Fruit fly (Drosophila melanogaster) whole organism, embryonic: Measurements from ENCODE around the gene crq.

ENCODE experiments used
- Antp ChIP-seq: fragments of 200-800 bp; sonication (Bioruptor generic); optimal IDR thresholded peaks from 3 replicates; lab custom pipeline; 2016; ENCODE audit warnings: missing biosample characterization, missing genetic modification characterization
- BtbVII ChIP-seq: fragments of 200-800 bp; sonication (Bioruptor generic); optimal IDR thresholded peaks from 3 replicates; lab custom pipeline; 2017; ENCODE audit warnings: missing biosample characterization, mild to moderate bottlenecking, missing genetic modification characterization
- CG10267 ChIP-seq: fragments of 200-800 bp; sonication (Bioruptor generic); optimal IDR thresholded peaks from 2 replicates; lab custom pipeline; 2018; ENCODE audit warnings: missing biosample characterization, mild to moderate bottlenecking, missing genetic modification characterization, moderate library complexity
- CG10274 ChIP-seq: fragments of 200-800 bp; sonication (Bioruptor generic); optimal IDR thresholded peaks from 3 replicates; lab custom pipeline; 2017; ENCODE audit warnings: missing biosample characterization, mild to moderate bottlenecking, missing genetic modification characterization
- CG12942 ChIP-seq: fragments of 200-800 bp; sonication (Bioruptor generic); optimal IDR thresholded peaks from 3 replicates; lab custom pipeline; 2016; ENCODE audit warnings: missing biosample characterization, missing genetic modification characterization
- CG14710 ChIP-seq: fragments of 200-800 bp; sonication (Bioruptor generic); optimal IDR thresholded peaks from 3 replicates; lab custom pipeline; 2019; ENCODE audit warnings: missing biosample characterization, mild to moderate bottlenecking, missing genetic modification characterization, moderate library complexity
- CG15514 ChIP-seq: fragments of 200-800 bp; sonication (Bioruptor generic); optimal IDR thresholded peaks from 3 replicates; lab custom pipeline; 2017; ENCODE audit warnings: missing biosample characterization, missing genetic modification characterization, mild to moderate bottlenecking, moderate library complexity, missing genetic modification reagents
- CG17385 ChIP-seq: fragments of 200-800 bp; sonication (Bioruptor generic); optimal IDR thresholded peaks from 3 replicates; lab custom pipeline; 2018; ENCODE audit warnings: missing biosample characterization, mild to moderate bottlenecking, missing genetic modification characterization
- CG31388 ChIP-seq: fragments of 200-800 bp; sonication (Bioruptor generic); optimal IDR thresholded peaks from 2 replicates; lab custom pipeline; 2016; ENCODE audit warnings: missing biosample characterization, missing genetic modification characterization
- CG4424 ChIP-seq: fragments of 200-800 bp; sonication (Bioruptor generic); optimal IDR thresholded peaks from 3 replicates; lab custom pipeline; 2016; ENCODE audit warnings: missing biosample characterization, missing genetic modification characterization
- CG4730 ChIP-seq: fragments of 200-800 bp; sonication (Bioruptor generic); IDR thresholded peaks from 2 replicates; pipeline ENCODE4 v1.3.6; 2022; ENCODE audit warnings: missing biosample characterization, missing genetic modification characterization
- CG6854 ChIP-seq: fragments of 200-800 bp; sonication (Bioruptor generic); optimal IDR thresholded peaks from 3 replicates; lab custom pipeline; 2017; ENCODE audit warnings: missing biosample characterization, mild to moderate bottlenecking, missing genetic modification characterization
- CG7786 ChIP-seq: fragments of 200-800 bp; sonication (Bioruptor generic); optimal IDR thresholded peaks from 2 replicates; lab custom pipeline; 2016; ENCODE audit warnings: missing biosample characterization, missing genetic modification characterization
- CG8944 ChIP-seq: fragments of 200-800 bp; sonication (Bioruptor generic); optimal IDR thresholded peaks from 3 replicates; lab custom pipeline; 2016; ENCODE audit warnings: missing biosample characterization, missing genetic modification characterization
- CG9437 ChIP-seq: fragments of 200-800 bp; sonication (Bioruptor generic); optimal IDR thresholded peaks from 2 replicates; lab custom pipeline; 2018; ENCODE audit warnings: missing biosample characterization, mild to moderate bottlenecking, missing genetic modification characterization
- CG9727 ChIP-seq: fragments of 200-800 bp; sonication (Bioruptor generic); optimal IDR thresholded peaks from 3 replicates; lab custom pipeline; 2017; ENCODE audit warnings: missing biosample characterization, mild to moderate bottlenecking, missing genetic modification characterization
- Camta ChIP-seq: fragments of 200-800 bp; sonication (Bioruptor generic); optimal IDR thresholded peaks from 2 replicates; lab custom pipeline; 2016; ENCODE audit warnings: missing biosample characterization, missing genetic modification characterization
- Chrac-16 ChIP-seq: fragments of 200-800 bp; sonication (Bioruptor generic); optimal IDR thresholded peaks from 3 replicates; lab custom pipeline; 2016; ENCODE audit warnings: missing biosample characterization, missing genetic modification characterization
- CoRest ChIP-seq: fragments of 200-800 bp; sonication (Bioruptor generic); optimal IDR thresholded peaks from 3 replicates; lab custom pipeline; 2018; ENCODE audit warnings: missing biosample characterization, mild to moderate bottlenecking, missing genetic modification characterization, moderate library complexity
- CrebB ChIP-seq: fragments of 200-800 bp; sonication (Bioruptor generic); optimal IDR thresholded peaks from 3 replicates; lab custom pipeline; 2018; ENCODE audit warnings: missing biosample characterization, mild to moderate bottlenecking, missing genetic modification characterization
- D19B ChIP-seq: fragments of 200-800 bp; sonication (Bioruptor generic); optimal IDR thresholded peaks from 2 replicates; lab custom pipeline; 2017; ENCODE audit warnings: missing biosample characterization, mild to moderate bottlenecking, missing genetic modification characterization
- Dbx ChIP-seq: fragments of 200-800 bp; sonication (Bioruptor generic); IDR thresholded peaks from 3 replicates; pipeline ENCODE4 v1.3.6; 2022; ENCODE audit warnings: missing biosample characterization, missing genetic modification characterization
- Dek ChIP-seq: fragments of 200-800 bp; sonication (Bioruptor generic); optimal IDR thresholded peaks from 3 replicates; lab custom pipeline; 2019; ENCODE audit warnings: missing biosample characterization, mild to moderate bottlenecking, missing genetic modification characterization, moderate library complexity
- Eip74EF ChIP-seq, 2 experiments: fragments of 200-800 bp in 1 of 2; fragments of >200 bp in 1 of 2; sonication (Bioruptor generic) in 1 of 2; optimal IDR thresholded peaks; 2 replicates each; lab custom pipeline; 2017 to 2019; ENCODE audit warnings: missing biosample characterization in 2 of 2, missing genetic modification characterization in 2 of 2, mild to moderate bottlenecking in 1 of 2, moderate library complexity in 1 of 2
- MTF-1 ChIP-seq: fragments of 200-800 bp; sonication (Bioruptor generic); optimal IDR thresholded peaks from 2 replicates; lab custom pipeline; 2018; ENCODE audit warnings: missing biosample characterization, mild to moderate bottlenecking, missing genetic modification characterization, borderline replicate concordance
- Mad ChIP-seq: fragments of 200-800 bp; sonication (Bioruptor generic); optimal IDR thresholded peaks from 2 replicates; lab custom pipeline; 2016; ENCODE audit warnings: missing biosample characterization, missing genetic modification characterization
- Neu2 ChIP-seq: fragments of 200-800 bp; sonication (Bioruptor generic); optimal IDR thresholded peaks from 3 replicates; lab custom pipeline; 2016; ENCODE audit warnings: missing biosample characterization, missing genetic modification characterization, borderline replicate concordance
- Nf-YC ChIP-seq: fragments of 200-800 bp; optimal IDR thresholded peaks from 3 replicates; lab custom pipeline; 2019; ENCODE audit warnings: missing biosample characterization, mild to moderate bottlenecking, missing genetic modification characterization, moderate library complexity
- NfI ChIP-seq: fragments of 200-800 bp; sonication (Bioruptor generic); optimal IDR thresholded peaks from 3 replicates; lab custom pipeline; 2018; ENCODE audit warnings: missing biosample characterization, mild to moderate bottlenecking, missing genetic modification characterization, moderate library complexity
- Pdp1 ChIP-seq, 2 experiments: fragments of 200-800 bp; sonication (Bioruptor generic); optimal IDR thresholded peaks; 3 replicates each; lab custom pipeline; 2016; ENCODE audit warnings: missing biosample characterization in 2 of 2, missing genetic modification characterization in 2 of 2, mild to moderate bottlenecking in 1 of 2, moderate library complexity in 1 of 2
- Sin3A ChIP-seq: fragments of >200 bp; optimal IDR thresholded peaks from 2 replicates; lab custom pipeline; 2018
- Ssrp ChIP-seq: fragments of 200-800 bp; sonication (Bioruptor generic); optimal IDR thresholded peaks from 2 replicates; lab custom pipeline; 2018; ENCODE audit warnings: missing biosample characterization, mild to moderate bottlenecking, missing genetic modification characterization, moderate library complexity
- Usf ChIP-seq: fragments of 200-800 bp; sonication (Bioruptor generic); optimal IDR thresholded peaks from 2 replicates; lab custom pipeline; 2017; ENCODE audit warnings: missing genotype, missing biosample characterization, missing genetic modification characterization
- al ChIP-seq: fragments of 200-800 bp; sonication (Bioruptor generic); IDR thresholded peaks from 2 replicates; pipeline ENCODE4 v1.3.6; 2022; ENCODE audit warnings: missing biosample characterization, missing genetic modification characterization
- cato ChIP-seq: fragments of 200-800 bp; sonication (Bioruptor generic); optimal IDR thresholded peaks from 2 replicates; lab custom pipeline; 2016; ENCODE audit warnings: missing biosample characterization, missing genetic modification characterization, borderline replicate concordance
- caup ChIP-seq: fragments of 200-800 bp; sonication (Bioruptor generic); optimal IDR thresholded peaks from 3 replicates; lab custom pipeline; 2017; ENCODE audit warnings: missing biosample characterization, mild to moderate bottlenecking, missing genetic modification characterization, moderate library complexity; ENCODE audit not compliant: severe bottlenecking
- crp ChIP-seq, 2 experiments: fragments of 200-800 bp; sonication (Bioruptor generic); optimal IDR thresholded peaks; 2 replicates in 1 of 2; 3 replicates in 1 of 2; lab custom pipeline; 2017; ENCODE audit warnings: missing biosample characterization in 2 of 2, missing genetic modification characterization in 2 of 2, mild to moderate bottlenecking in 1 of 2, moderate library complexity in 1 of 2
- dpn ChIP-seq, 2 experiments: fragments of 200-800 bp; sonication (Bioruptor generic); optimal IDR thresholded peaks; 3 replicates each; lab custom pipeline; 2016; ENCODE audit warnings: missing biosample characterization in 2 of 2, missing genetic modification characterization in 2 of 2
- emc ChIP-seq: fragments of 200-800 bp; sonication (Bioruptor generic); optimal IDR thresholded peaks from 2 replicates; lab custom pipeline; 2016; ENCODE audit warnings: missing biosample characterization, missing genetic modification characterization
- grau ChIP-seq: fragments of 200-800 bp; optimal IDR thresholded peaks from 3 replicates; lab custom pipeline; 2019; ENCODE audit warnings: missing biosample characterization, mild to moderate bottlenecking, missing genetic modification characterization, moderate library complexity
- grn ChIP-seq: fragments of 200-800 bp; sonication (Bioruptor generic); optimal IDR thresholded peaks from 3 replicates; lab custom pipeline; 2017; ENCODE audit warnings: missing biosample characterization, missing genetic modification characterization
- jumu ChIP-seq: fragments of 200-800 bp; sonication (Bioruptor generic); optimal IDR thresholded peaks from 3 replicates; lab custom pipeline; 2016; ENCODE audit warnings: missing biosample characterization, missing genetic modification characterization
- lab ChIP-seq: fragments of 200-800 bp; sonication (Bioruptor generic); optimal IDR thresholded peaks from 3 replicates; lab custom pipeline; 2017; ENCODE audit warnings: missing biosample characterization, missing genetic modification characterization, mild to moderate bottlenecking, moderate library complexity, missing genetic modification reagents
- lola ChIP-seq, 3 experiments: fragments of >200 bp in 2 of 3; fragments of 200-800 bp in 1 of 3; sonication (Bioruptor generic) in 1 of 3; optimal IDR thresholded peaks; 2 replicates each; lab custom pipeline; 2017 to 2019; ENCODE audit warnings: missing biosample characterization in 3 of 3, missing genetic modification characterization in 3 of 3, mild to moderate bottlenecking in 1 of 3, moderate library complexity in 1 of 3
- nmo ChIP-seq: fragments of 200-800 bp; sonication (Bioruptor generic); optimal IDR thresholded peaks from 2 replicates; lab custom pipeline; 2018; ENCODE audit warnings: missing biosample characterization, mild to moderate bottlenecking, missing genetic modification characterization, moderate library complexity
- scrt ChIP-seq: fragments of 200-800 bp; sonication (Bioruptor generic); optimal IDR thresholded peaks from 2 replicates; lab custom pipeline; 2018; ENCODE audit warnings: missing biosample characterization, mild to moderate bottlenecking, missing genetic modification characterization, moderate library complexity
- sens ChIP-seq: fragments of 200-800 bp; sonication (Bioruptor generic); peaks from one replicate; lab custom pipeline; 2016; ENCODE audit warnings: missing biosample characterization, missing genetic modification characterization
- slp2 ChIP-seq: fragments of 200-800 bp; sonication (Bioruptor generic); optimal IDR thresholded peaks from 2 replicates; lab custom pipeline; 2016; ENCODE audit warnings: missing biosample characterization, missing genetic modification characterization

crq gene

dm6 chr2L:481757-482450 is 29.1 kb upstream of the crq start (continued):
- TF ChIP-seq CG10267 (tag; lab: Kevin White, UChicago) (peak; percentile 66), Nf-YC (tag; lab: Kevin White, UChicago) (peak; percentile 58), slp2 (GFP tag; lab: Kevin White, UChicago) (peak; percentile 56), NfI (GFP tag; lab: Kevin White, UChicago) (peak; percentile 85), caup (GFP tag; lab: Kevin White, UChicago) (peak; percentile 94), nmo (GFP tag; lab: Kevin White, UChicago) (peak; percentile 63), CG4424 (GFP tag; lab: Kevin White, UChicago) (peak; percentile 61), BtbVII (GFP tag; lab: Kevin White, UChicago) (peak; percentile 84), Ssrp (tag; lab: Kevin White, UChicago) (peak; percentile 42), CG9727 (GFP tag; lab: Kevin White, UChicago) (peak; percentile 85), Dek (tag; lab: Kevin White, UChicago) (peak; percentile 89), Eip74EF (GFP tag; optimal IDR thresholded peaks at IDR 0.05; lab: Kevin White, UChicago) (no peak), Mad (GFP tag; lab: Kevin White, UChicago) (peak; percentile 37), D19B (peak; percentile 77), Pdp1 (GFP tag; optimal IDR thresholded peaks at IDR 0.05; lab: Kevin White, UChicago) (peak; percentile 56 to 79), CoRest (tag; lab: Kevin White, UChicago) (peak; percentile 83), grau (tag; lab: Kevin White, UChicago) (peak; percentile 88), grn (GFP tag; lab: Kevin White, UChicago) (no peak), sens (GFP tag; lab: Kevin White, UChicago) (peak; percentile 88), MTF-1 (GFP tag; lab: Kevin White, UChicago) (no peak), CG14710 (tag; lab: Kevin White, UChicago) (peak; percentile 33), Usf (GFP tag; lab: Kevin White, UChicago) (no peak), CG4730 (GFP tag; lab: Robert Waterston, UW) (no peak), CG8944 (peak; percentile 39), crp (GFP tag; optimal IDR thresholded peaks at IDR 0.05; lab: Kevin White, UChicago) (peak in 1 of 2 experiments; percentile 6), cato (GFP tag; lab: Kevin White, UChicago) (no peak), emc (peak; percentile 40), Sin3A (no peak), CG7786 (GFP tag; lab: Kevin White, UChicago) (peak; percentile 64), CG31388 (GFP tag; lab: Kevin White, UChicago) (peak; percentile 33), CrebB (tag; lab: Kevin White, UChicago) (peak; percentile 22), CG10274 (GFP tag; lab: Kevin White, UChicago) (peak; percentile 56), Neu2 (GFP tag; lab: Kevin White, UChicago) (no peak), Chrac-16 (peak; percentile 58), Antp (GFP tag; lab: Kevin White, UChicago) (peak; percentile 42), lola (GFP tag; optimal IDR thresholded peaks at IDR 0.05; lab: Kevin White, UChicago) (no peak), jumu (GFP tag; lab: Kevin White, UChicago) (peak; percentile 59), dpn (GFP tag; optimal IDR thresholded peaks at IDR 0.05; lab: Kevin White, UChicago) (peak; percentile 71 to 81), Camta (GFP tag; lab: Kevin White, UChicago) (peak; percentile 59), CG6854 (GFP tag; lab: Kevin White, UChicago) (peak; percentile 80), scrt (GFP tag; lab: Kevin White, UChicago) (peak; percentile 94), CG17385 (GFP tag; lab: Kevin White, UChicago) (peak; percentile 81), CG15514 (GFP tag; lab: Kevin White, UChicago) (peak; percentile 89), al (GFP tag; lab: Robert Waterston, UW) (no peak), Dbx (GFP tag; lab: Robert Waterston, UW) (no peak), CG9437 (GFP tag; lab: Kevin White, UChicago) (peak; percentile 80), lab (GFP tag; lab: Kevin White, UChicago) (peak; percentile 96), CG12942 (GFP tag; lab: Kevin White, UChicago) (peak; percentile 66)
